Worm (Caenorhabditis elegans) whole organism, young adult: ENCODE measurements around the gene sinh-1.

Experiments used
- B0035.1 ChIP-seq: sonication (generic microtip); optimal IDR thresholded peaks from 2 replicates; lab custom pipeline; 2016; ENCODE audit warnings: missing genetic modification characterization, mild to moderate bottlenecking, missing compliant biosample characterization, missing genotype, missing genetic modification reagents
- B0261.1 ChIP-seq: sonication (generic microtip); optimal IDR thresholded peaks from 2 replicates; lab custom pipeline; 2016; ENCODE audit warnings: mild to moderate bottlenecking, missing genetic modification characterization, moderate library complexity, missing compliant biosample characterization
- B0336.3 ChIP-seq: fragments of 200-800 bp; sonication (Bioruptor generic); IDR thresholded peaks from 2 replicates; pipeline ENCODE4 v1.3.6; 2022; ENCODE audit warnings: missing genetic modification characterization, missing compliant biosample characterization
- C17E4.6 ChIP-seq: fragments of 200-800 bp; sonication (Bioruptor generic); IDR thresholded peaks from 2 replicates; pipeline ENCODE4 v1.3.6; 2022; ENCODE audit warnings: missing genetic modification reagents, missing genetic modification characterization, missing compliant biosample characterization
- F37B4.10 ChIP-seq: fragments of 200-800 bp; sonication (Bioruptor generic); IDR thresholded peaks from 2 replicates; pipeline ENCODE4 v1.3.6; 2022; ENCODE audit warnings: missing genetic modification characterization, missing compliant biosample characterization
- F57A8.1 ChIP-seq: fragments of 200-800 bp; sonication (Bioruptor generic); optimal IDR thresholded peaks from 2 replicates; lab custom pipeline; 2018; ENCODE audit warnings: mild to moderate bottlenecking, missing genetic modification characterization, moderate library complexity, missing compliant biosample characterization
- T07F8.4 ChIP-seq: sonication (generic microtip); optimal IDR thresholded peaks from 2 replicates; lab custom pipeline; 2016; ENCODE audit warnings: mild to moderate bottlenecking, missing genetic modification characterization, moderate library complexity, missing compliant biosample characterization
- T26A5.8 ChIP-seq: sonication (generic microtip); optimal IDR thresholded peaks from 2 replicates; lab custom pipeline; 2016; ENCODE audit warnings: missing genetic modification characterization, missing compliant biosample characterization
- Y53F4B.3 ChIP-seq: fragments of 200-800 bp; sonication (Bioruptor generic); IDR thresholded peaks from 2 replicates; pipeline ENCODE4 v1.3.6; 2022; ENCODE audit warnings: missing genetic modification reagents, missing genetic modification characterization, missing compliant biosample characterization
- atf-7 ChIP-seq: sonication (generic microtip); optimal IDR thresholded peaks from 2 replicates; lab custom pipeline; 2017; ENCODE audit warnings: mild to moderate bottlenecking, missing genetic modification characterization, missing compliant biosample characterization
- attf-3 ChIP-seq: fragments of 200-800 bp; sonication (Bioruptor generic); conservative IDR thresholded peaks from 2 replicates; pipeline ENCODE4 v1.3.6; 2022; ENCODE audit warnings: missing genetic modification reagents, missing genetic modification characterization, missing compliant biosample characterization
- attf-6 ChIP-seq: fragments of 200-800 bp; sonication (Bioruptor generic); IDR thresholded peaks from 2 replicates; pipeline ENCODE4 v1.3.6; 2022; ENCODE audit warnings: missing genetic modification reagents, missing genetic modification characterization, missing compliant biosample characterization
- bed-1 ChIP-seq: fragments of 200-800 bp; sonication (Bioruptor generic); IDR thresholded peaks from 2 replicates; pipeline ENCODE4 v1.3.6; 2022; ENCODE audit warnings: missing genetic modification reagents, missing genetic modification characterization, missing compliant biosample characterization
- bed-2 ChIP-seq: fragments of 200-800 bp; sonication (Bioruptor generic); IDR thresholded peaks from 2 replicates; pipeline ENCODE4 v1.3.6; 2022; ENCODE audit warnings: missing genetic modification reagents, missing genetic modification characterization, missing compliant biosample characterization
- cebp-1 ChIP-seq, 2 experiments: fragments of 200-800 bp in 1 of 2; sonication (Bioruptor generic) in 1 of 2; sonication (generic microtip) in 1 of 2; IDR thresholded peaks in 1 of 2; optimal IDR thresholded peaks in 1 of 2; 2 replicates each; pipeline versions ENCODE4 v1.3.6 to Lab custom; 2017 to 2022; ENCODE audit warnings: missing compliant biosample characterization in 2 of 2, missing genetic modification characterization in 2 of 2, mild to moderate bottlenecking in 1 of 2, missing genetic modification reagents in 1 of 2, moderate library complexity in 1 of 2
- ceh-100 ChIP-seq: fragments of 200-800 bp; sonication (Bioruptor generic); IDR thresholded peaks from 2 replicates; pipeline ENCODE4 v1.3.6; 2022; ENCODE audit warnings: missing genetic modification reagents, missing genetic modification characterization, missing compliant biosample characterization
- ceh-40 ChIP-seq: fragments of 200-800 bp; sonication (Bioruptor generic); IDR thresholded peaks from 2 replicates; pipeline ENCODE4 v1.3.6; 2022; ENCODE audit warnings: missing genetic modification characterization, missing compliant biosample characterization
- dox-1 ChIP-seq: fragments of 200-800 bp; sonication (Bioruptor generic); IDR thresholded peaks from 2 replicates; pipeline ENCODE4 v1.3.6; 2022; ENCODE audit warnings: missing genetic modification reagents, missing genetic modification characterization, missing compliant biosample characterization
- efl-1 ChIP-seq: fragments of 150-350 bp; optimal IDR thresholded peaks from 2 replicates; lab custom pipeline; 2014; ENCODE audit warnings: missing biosample characterization, missing genetic modification reagents, missing genetic modification characterization
- him-1 ChIP-seq: sonication (generic microtip); optimal IDR thresholded peaks from 2 replicates; lab custom pipeline; 2016; ENCODE audit warnings: missing genotype, missing genetic modification reagents, missing genetic modification characterization, missing compliant biosample characterization
- hlh-12 ChIP-seq: sonication (generic microtip); optimal IDR thresholded peaks from 2 replicates; lab custom pipeline; 2016; ENCODE audit warnings: missing genetic modification characterization, missing compliant biosample characterization
- hlh-26 ChIP-seq: fragments of 200-800 bp; sonication (Bioruptor generic); conservative IDR thresholded peaks from 2 replicates; pipeline ENCODE4 v1.3.6; 2022; ENCODE audit warnings: missing genetic modification reagents, missing genetic modification characterization, missing compliant biosample characterization
- let-607 ChIP-seq, 2 experiments: fragments of 200-800 bp in 1 of 2; sonication (Bioruptor generic) in 1 of 2; sonication (generic microtip) in 1 of 2; optimal IDR thresholded peaks; 2 replicates each; lab custom pipeline; 2016 to 2018; ENCODE audit warnings: mild to moderate bottlenecking in 2 of 2, missing compliant biosample characterization in 2 of 2, missing genetic modification characterization in 2 of 2, moderate library complexity in 2 of 2, missing genotype in 1 of 2
- lin-35 ChIP-seq, 3 experiments: fragments of 150-350 bp in 2 of 3; sonication (generic microtip) in 1 of 3; optimal IDR thresholded peaks; 2 replicates each; lab custom pipeline; 2014 to 2018; ENCODE audit warnings: missing biosample characterization in 3 of 3, missing genetic modification characterization in 3 of 3, missing genetic modification reagents in 3 of 3
- lin-40 ChIP-seq: sonication (generic microtip); optimal IDR thresholded peaks from 2 replicates; lab custom pipeline; 2016; ENCODE audit warnings: missing genetic modification characterization, mild to moderate bottlenecking, missing compliant biosample characterization, missing genotype, missing genetic modification reagents
- lin-54 ChIP-seq: fragments of 200-800 bp; sonication (Bioruptor generic); optimal IDR thresholded peaks from 2 replicates; lab custom pipeline; 2018; ENCODE audit warnings: mild to moderate bottlenecking, missing genetic modification characterization, missing compliant biosample characterization
- lir-1 ChIP-seq: fragments of 200-800 bp; sonication (Bioruptor generic); conservative IDR thresholded peaks from 2 replicates; pipeline ENCODE4 v1.3.6; 2022; ENCODE audit warnings: missing genetic modification reagents, missing genetic modification characterization, missing compliant biosample characterization
- madf-8 ChIP-seq: fragments of 200-800 bp; sonication (Bioruptor generic); conservative IDR thresholded peaks from 2 replicates; pipeline ENCODE4 v1.3.6; 2022; ENCODE audit warnings: missing genetic modification reagents, missing genetic modification characterization, missing compliant biosample characterization
- nhr-80 ChIP-seq: sonication (generic microtip); optimal IDR thresholded peaks from 2 replicates; lab custom pipeline; 2016; ENCODE audit warnings: missing genetic modification characterization, missing compliant biosample characterization
- pbrm-1 ChIP-seq: fragments of 200-800 bp; sonication (Bioruptor generic); IDR thresholded peaks from 2 replicates; pipeline ENCODE4 v1.3.6; 2022; ENCODE audit warnings: missing genetic modification reagents, missing genetic modification characterization, missing compliant biosample characterization
- rec-8 ChIP-seq, 2 experiments: sonication (generic microtip); optimal IDR thresholded peaks; 2 replicates each; lab custom pipeline; 2016; ENCODE audit warnings: mild to moderate bottlenecking in 2 of 2, missing genetic modification characterization in 2 of 2, missing genetic modification reagents in 2 of 2, missing genotype in 2 of 2, missing biosample characterization in 1 of 2, missing compliant biosample characterization in 1 of 2, moderate library complexity in 1 of 2
- repo-1 ChIP-seq: sonication (generic microtip); optimal IDR thresholded peaks from 2 replicates; lab custom pipeline; 2017; ENCODE audit warnings: mild to moderate bottlenecking, missing genetic modification characterization, missing compliant biosample characterization
- rpc-1 ChIP-seq, 2 experiments: fragments of 150-350 bp in 1 of 2; sonication (generic microtip) in 1 of 2; optimal IDR thresholded peaks; 2 replicates each; lab custom pipeline; 2014 to 2018; ENCODE audit warnings: missing biosample characterization in 1 of 2, missing genetic modification characterization in 1 of 2, missing genetic modification reagents in 1 of 2, missing genotype in 1 of 2
- sea-2 ChIP-seq: fragments of 200-800 bp; sonication (Bioruptor generic); IDR thresholded peaks from 2 replicates; pipeline ENCODE4 v1.3.6; 2022; ENCODE audit warnings: missing genetic modification characterization, missing compliant biosample characterization
- snpc-1.3 ChIP-seq: sonication (generic microtip); optimal IDR thresholded peaks from 2 replicates; lab custom pipeline; 2017; ENCODE audit warnings: missing genetic modification characterization, mild to moderate bottlenecking, missing compliant biosample characterization, antibody characterized with exemption, moderate library complexity, missing genotype, missing genetic modification reagents; ENCODE audit not compliant: insufficient read depth
- tbp1 ChIP-seq: fragments of 200-800 bp; sonication (Bioruptor generic); optimal IDR thresholded peaks from 2 replicates; lab custom pipeline; 2018; ENCODE audit warnings: mild to moderate bottlenecking, missing genetic modification characterization, missing compliant biosample characterization
- unc-62 ChIP-seq: fragments of 150-350 bp; optimal IDR thresholded peaks from 2 replicates; lab custom pipeline; 2014; ENCODE audit warnings: missing biosample characterization, missing genetic modification reagents, missing genetic modification characterization
- ztf-18 ChIP-seq: sonication (generic microtip); optimal IDR thresholded peaks from 2 replicates; lab custom pipeline; 2016; ENCODE audit warnings: missing genotype, mild to moderate bottlenecking, missing genetic modification characterization, missing compliant biosample characterization
- ztf-26 ChIP-seq: sonication (generic microtip); optimal IDR thresholded peaks from 2 replicates; lab custom pipeline; 2017; ENCODE audit warnings: missing genetic modification characterization, missing compliant biosample characterization

The sinh-1 gene

DNA sequence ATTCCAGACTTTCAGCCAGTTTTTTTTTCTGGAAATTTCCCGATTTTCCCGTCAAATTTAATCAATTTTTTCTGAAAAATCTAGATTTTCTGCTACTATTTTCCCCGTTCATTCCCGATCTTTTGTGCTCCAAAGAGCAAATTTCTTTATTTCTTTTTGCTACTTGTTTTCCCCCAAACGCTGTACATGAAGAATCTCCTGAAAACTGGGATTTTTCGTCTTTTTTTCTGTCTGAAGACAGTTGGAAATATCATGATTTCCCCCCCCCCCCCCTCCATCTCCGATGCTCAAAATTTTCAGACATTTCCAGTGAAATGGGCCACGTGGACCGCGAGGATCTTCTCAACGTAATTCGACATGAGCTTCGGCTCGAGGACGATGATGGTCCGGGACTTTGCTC lies at the start of gene sinh-1:
Gene sinh-1 (plus strand): TSS at position 301 of the 400 bp plus-strand sequence.
- no peak for TF ChIP-seq pbrm-1 (GFP tag; lab: Robert Waterston, UW)
- TF ChIP-seq, all 124 proteins: peak for 0

DNA sequence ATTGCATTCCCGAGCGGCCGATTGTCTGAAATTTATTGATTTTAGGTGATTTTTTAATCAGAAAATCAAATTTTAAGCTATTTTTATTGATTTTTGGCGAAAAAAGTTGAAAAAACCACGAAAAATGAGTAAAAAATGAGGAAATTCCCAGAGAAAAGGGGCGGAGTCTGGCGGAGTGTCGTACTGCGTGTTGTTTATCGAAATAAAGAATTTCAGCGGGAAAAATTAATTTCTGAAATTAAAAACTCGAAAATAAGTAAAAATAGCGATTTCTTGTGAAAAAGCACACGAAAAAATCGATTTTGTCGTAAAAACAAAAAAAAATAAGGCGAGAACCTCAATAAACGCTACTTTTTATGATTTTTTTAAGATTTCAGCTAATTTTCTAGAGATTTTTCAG lies 43.2 kb upstream of the sinh-1 start, which contains the start of gene Y57A10A.13:
Gene Y57A10A.13 (minus strand): TSS at position 46 of the 400 bp plus-strand sequence.
- TF ChIP-seq attf-3, result peak; percentile 84
- no peak for TF ChIP-seq lin-35 (GFP tag; optimal IDR thresholded peaks at IDR 0.05; lab: Kevin White, UChicago)
- no peak for TF ChIP-seq ztf-18 (tag; lab: Kevin White, UChicago)
- TF ChIP-seq lir-1 (GFP tag; lab: Robert Waterston, UW), result no peak
- no peak for TF ChIP-seq nhr-80 (tag; lab: Kevin White, UChicago)
- TF ChIP-seq B0336.3 (GFP tag; lab: Robert Waterston, UW), result no peak
- peak; percentile 43 for TF ChIP-seq efl-1 (GFP tag; lab: Kevin White, UChicago)
- no peak for TF ChIP-seq Y53F4B.3 (GFP tag; lab: Robert Waterston, UW)
- no peak for TF ChIP-seq ceh-100 (GFP tag; lab: Robert Waterston, UW)
- TF ChIP-seq F57A8.1 (GFP tag; lab: Kevin White, UChicago), result no peak

DNA sequence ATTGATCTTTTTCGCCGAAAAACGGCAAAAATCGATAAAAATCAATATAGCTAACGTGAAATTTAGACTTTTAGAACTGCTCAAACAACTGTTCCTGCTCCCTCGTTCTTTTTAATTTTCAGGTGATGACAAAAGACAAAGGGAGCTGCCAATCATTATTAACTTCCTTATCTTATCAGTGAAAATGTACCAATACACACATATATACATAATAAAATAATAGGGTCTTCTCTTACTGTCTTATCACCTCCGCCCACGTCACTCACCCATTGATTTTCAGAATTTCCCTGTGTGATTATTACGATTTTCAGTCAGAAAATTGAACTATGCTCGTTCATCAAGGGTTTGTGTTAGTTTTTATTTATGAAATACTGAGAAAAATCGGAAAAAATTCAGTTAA lies 42.4 kb upstream of the sinh-1 start, which contains the start of gene Y57A10A.14:
Gene Y57A10A.14 (plus strand): TSS at position 228 of the 400 bp plus-strand sequence.
- TF ChIP-seq attf-6 (GFP tag; lab: Robert Waterston, UW) (no peak), cebp-1 (GFP tag; IDR thresholded peaks at IDR 0.05; lab: Robert Waterston, UW) (no peak), cebp-1 (tag; optimal IDR thresholded peaks at IDR 0.05; lab: Kevin White, UChicago) (peak; percentile 15), ceh-100 (GFP tag; lab: Robert Waterston, UW) (no peak), let-607 (tag; optimal IDR thresholded peaks at IDR 0.05; lab: Kevin White, UChicago) (peak in 1 of 2 experiments; percentile 57), atf-7 (tag; lab: Kevin White, UChicago) (peak; percentile 34), unc-62 (GFP tag; lab: Kevin White, UChicago) (peak; percentile 79), nhr-80 (tag; lab: Kevin White, UChicago) (peak; percentile 78), sea-2 (GFP tag; lab: Robert Waterston, UW) (no peak), ceh-40 (GFP tag; lab: Robert Waterston, UW) (no peak), F37B4.10 (no peak), him-1 (tag; lab: Kevin White, UChicago) (no peak)

DNA sequence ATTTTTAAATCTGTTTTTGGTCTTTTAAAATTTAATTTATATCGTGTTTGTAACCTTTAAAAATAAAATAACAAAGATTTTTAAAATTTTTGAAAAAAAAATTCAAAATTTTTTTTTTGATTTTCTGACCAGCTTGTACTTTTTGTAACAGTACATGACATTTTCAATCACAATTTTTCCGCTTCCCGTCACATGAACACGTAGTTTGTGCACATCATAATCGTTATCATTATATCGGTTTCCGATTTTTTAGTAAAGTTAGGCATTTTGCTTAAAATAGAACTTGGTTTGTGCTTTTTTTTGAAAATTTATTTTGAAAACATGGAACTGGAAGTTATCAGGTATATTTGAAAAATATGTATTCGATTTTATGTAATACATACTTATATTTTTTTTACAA lies 41.4 kb upstream of the sinh-1 start:
- TF ChIP-seq B0035.1 (tag; lab: Kevin White, UChicago), result no peak
- TF ChIP-seq rec-8 (tag; optimal IDR thresholded peaks at IDR 0.05; lab: Kevin White, UChicago), result no peak
- no peak for TF ChIP-seq T26A5.8 (tag; lab: Kevin White, UChicago)
- TF ChIP-seq repo-1 (tag; lab: Kevin White, UChicago), result no peak
- no peak for TF ChIP-seq hlh-26 (GFP tag; lab: Robert Waterston, UW)
- TF ChIP-seq hlh-12 (tag; lab: Kevin White, UChicago), result no peak
- TF ChIP-seq T07F8.4, result no peak
- no peak for TF ChIP-seq bed-1 (GFP tag; lab: Robert Waterston, UW)
- no peak for TF ChIP-seq B0261.1 (tag; lab: Kevin White, UChicago)
- TF ChIP-seq bed-2 (GFP tag; lab: Robert Waterston, UW), result no peak
- TF ChIP-seq lin-54, result no peak
- TF ChIP-seq ztf-26, result no peak
- TF ChIP-seq dox-1, result no peak
- TF ChIP-seq madf-8, result no peak
- TF ChIP-seq C17E4.6 (GFP tag; lab: Robert Waterston, UW), result no peak
- no peak for TF ChIP-seq snpc-1.3 (tag; lab: Kevin White, UChicago)
- no peak for TF ChIP-seq rpc-1 (optimal IDR thresholded peaks at IDR 0.05; lab: Kevin White, UChicago)
- TF ChIP-seq rpc-1 (tag; optimal IDR thresholded peaks at IDR 0.05; lab: Kevin White, UChicago), result no peak
- no peak for TF ChIP-seq lin-40 (tag; lab: Kevin White, UChicago)
- TF ChIP-seq tbp1 (GFP tag; lab: Kevin White, UChicago), result no peak
